Worm (Caenorhabditis elegans): ENCODE results near the gene ceh-49.

- peak; percentile 71 for TF ChIP-seq nhr-76 (tag; optimal IDR thresholded peaks at IDR 0.05)
- peak; percentile 89 for TF ChIP-seq lin-15B (tag; optimal IDR thresholded peaks at IDR 0.05)
- TF ChIP-seq fos-1 (tag; optimal IDR thresholded peaks at IDR 0.05): peak; percentile 72
- TF ChIP-seq unc-62 (GFP tag; optimal IDR thresholded peaks at IDR 0.05): no peak
- peak in 1 of 2 experiments; percentile 93 for TF ChIP-seq ztf-11 (tag; optimal IDR thresholded peaks at IDR 0.05)
- peak; percentile 42 for TF ChIP-seq ztf-4 (tag; optimal IDR thresholded peaks at IDR 0.05)
- TF ChIP-seq lsy-2 (tag; optimal IDR thresholded peaks at IDR 0.05): peak; percentile 95 to 96
- TF ChIP-seq ceh-82 (tag; optimal IDR thresholded peaks at IDR 0.05): peak; percentile 76 to 92 (median 89)
These were observed 19.5 kb downstream of the ceh-49 start, which contains the start of gene crt-1 for ce11 chrV:6100492-6101004.
